Fruit fly (Drosophila melanogaster) whole organism, prepupa: ENCODE measurements around the gene CG42507.

Experiments
- Blimp-1 ChIP-seq: fragments of 200-800 bp; sonication (Bioruptor generic); optimal IDR thresholded peaks from 3 replicates; lab custom pipeline; 2017; ENCODE audit warnings: missing biosample characterization, missing genetic modification characterization, mild to moderate bottlenecking, moderate library complexity, missing genetic modification reagents
- CG10631 ChIP-seq: fragments of 200-800 bp; sonication (Bioruptor generic); optimal IDR thresholded peaks from 2 replicates; lab custom pipeline; 2016; ENCODE audit warnings: missing biosample characterization, missing genetic modification characterization
- CG11294 ChIP-seq: fragments of 200-800 bp; sonication (Bioruptor generic); IDR thresholded peaks from 2 replicates; pipeline ENCODE4 v1.3.6; 2022; ENCODE audit warnings: missing biosample characterization, missing genetic modification characterization
- CG11762 ChIP-seq: fragments of 200-800 bp; sonication (Bioruptor generic); optimal IDR thresholded peaks from 3 replicates; lab custom pipeline; 2016; ENCODE audit warnings: missing biosample characterization, missing genetic modification characterization; ENCODE audit not compliant: insufficient read depth
- CG11902 ChIP-seq: fragments of 200-800 bp; sonication (Bioruptor generic); optimal IDR thresholded peaks from 3 replicates; lab custom pipeline; 2016; ENCODE audit warnings: missing biosample characterization, missing genetic modification characterization
- CG15336 ChIP-seq: fragments of 200-800 bp; sonication (Bioruptor generic); IDR thresholded peaks from 2 replicates; pipeline ENCODE4 v1.3.6; 2022; ENCODE audit warnings: missing biosample characterization, missing genetic modification characterization
- CG3032 ChIP-seq: fragments of 200-800 bp; optimal IDR thresholded peaks from 2 replicates; lab custom pipeline; 2019; ENCODE audit warnings: missing biosample characterization, mild to moderate bottlenecking, missing genetic modification characterization, moderate library complexity
- CG31627 ChIP-seq: fragments of 200-800 bp; sonication (Bioruptor generic); optimal IDR thresholded peaks from 3 replicates; lab custom pipeline; 2016; ENCODE audit warnings: missing biosample characterization, missing genetic modification characterization
- CG32006 ChIP-seq: fragments of 200-800 bp; sonication (Bioruptor generic); optimal IDR thresholded peaks from 3 replicates; lab custom pipeline; 2017; ENCODE audit warnings: missing biosample characterization, mild to moderate bottlenecking, missing genetic modification characterization
- CG34406 ChIP-seq: fragments of 200-800 bp; sonication (Bioruptor generic); optimal IDR thresholded peaks from 3 replicates; lab custom pipeline; 2016; ENCODE audit warnings: missing biosample characterization, missing genetic modification characterization
- CG4318 ChIP-seq: fragments of 200-800 bp; sonication (Bioruptor generic); optimal IDR thresholded peaks from 3 replicates; lab custom pipeline; 2017; ENCODE audit warnings: missing biosample characterization, mild to moderate bottlenecking, missing genetic modification characterization
- CG6163 ChIP-seq: fragments of 200-800 bp; sonication (Bioruptor generic); IDR thresholded peaks from 3 replicates; pipeline ENCODE4 v1.3.6; 2022; ENCODE audit warnings: missing biosample characterization, missing genetic modification characterization
- CG6276 ChIP-seq: fragments of 200-800 bp; sonication (Bioruptor generic); optimal IDR thresholded peaks from 2 replicates; lab custom pipeline; 2017; ENCODE audit warnings: missing biosample characterization, mild to moderate bottlenecking, missing genetic modification characterization
- CG6792 ChIP-seq: fragments of 200-800 bp; sonication (Bioruptor generic); optimal IDR thresholded peaks from 3 replicates; lab custom pipeline; 2016; ENCODE audit warnings: missing biosample characterization, missing genetic modification characterization
- CG7368 ChIP-seq: fragments of 200-800 bp; sonication (Bioruptor generic); optimal IDR thresholded peaks from 3 replicates; lab custom pipeline; 2016; ENCODE audit warnings: missing biosample characterization, missing genetic modification characterization
- CG8119 ChIP-seq: fragments of 200-800 bp; sonication (Bioruptor generic); IDR thresholded peaks from 3 replicates; pipeline ENCODE4 v1.3.6; 2022; ENCODE audit warnings: missing biosample characterization, missing genetic modification characterization
- CG8632 ChIP-seq: fragments of 200-800 bp; sonication (Bioruptor generic); optimal IDR thresholded peaks from 3 replicates; lab custom pipeline; 2016; ENCODE audit warnings: missing biosample characterization, missing genetic modification characterization
- CG9139 ChIP-seq: fragments of 200-800 bp; sonication (Bioruptor generic); optimal IDR thresholded peaks from 3 replicates; lab custom pipeline; 2017; ENCODE audit warnings: missing biosample characterization, mild to moderate bottlenecking, missing genetic modification characterization
- Eip75B ChIP-seq: fragments of 200-800 bp; sonication (Bioruptor generic); optimal IDR thresholded peaks from 3 replicates; lab custom pipeline; 2016; ENCODE audit warnings: missing biosample characterization, missing genetic modification characterization
- Eip78C ChIP-seq: fragments of 200-800 bp; sonication (Bioruptor generic); peaks from one replicate; lab custom pipeline; 2016; ENCODE audit warnings: missing biosample characterization, missing genetic modification characterization
- Eip93F ChIP-seq: fragments of 200-800 bp; sonication (Bioruptor generic); optimal IDR thresholded peaks from 2 replicates; lab custom pipeline; 2016; ENCODE audit warnings: missing biosample characterization, mild to moderate bottlenecking, missing genetic modification characterization
- Ets21C ChIP-seq: fragments of 200-800 bp; sonication (Bioruptor generic); optimal IDR thresholded peaks from 3 replicates; lab custom pipeline; 2016; ENCODE audit warnings: missing biosample characterization, missing genetic modification characterization
- Ets96B ChIP-seq: fragments of 200-800 bp; optimal IDR thresholded peaks from 2 replicates; lab custom pipeline; 2019; ENCODE audit warnings: missing biosample characterization, mild to moderate bottlenecking, missing genetic modification characterization, moderate library complexity
- Hr38 ChIP-seq: sonication (Bioruptor generic); optimal IDR thresholded peaks from 2 replicates; lab custom pipeline; 2016; ENCODE audit warnings: missing biosample characterization, missing genetic modification characterization
- Hr39 ChIP-seq: fragments of 200-800 bp; sonication (Bioruptor generic); optimal IDR thresholded peaks from 2 replicates; lab custom pipeline; 2016; ENCODE audit warnings: missing biosample characterization, missing genetic modification characterization
- Hr4 ChIP-seq: fragments of 200-800 bp; sonication (Bioruptor generic); optimal IDR thresholded peaks from 3 replicates; lab custom pipeline; 2016; ENCODE audit warnings: missing biosample characterization, missing genetic modification characterization
- Met ChIP-seq: fragments of 200-800 bp; sonication (Bioruptor generic); optimal IDR thresholded peaks from 3 replicates; lab custom pipeline; 2016; ENCODE audit warnings: missing biosample characterization, missing genetic modification characterization
- Sox14 ChIP-seq: fragments of 200-800 bp; sonication (Bioruptor generic); optimal IDR thresholded peaks from 3 replicates; lab custom pipeline; 2016; ENCODE audit warnings: missing biosample characterization, missing genetic modification characterization
- acj6 ChIP-seq: fragments of 200-800 bp; sonication (Bioruptor generic); optimal IDR thresholded peaks from 3 replicates; lab custom pipeline; 2016; ENCODE audit warnings: missing biosample characterization, missing genetic modification characterization
- cyc ChIP-seq: fragments of 200-800 bp; sonication (Bioruptor generic); optimal IDR thresholded peaks from 3 replicates; lab custom pipeline; 2016; ENCODE audit warnings: missing biosample characterization, missing genetic modification characterization
- dac ChIP-seq: fragments of 200-800 bp; sonication (Bioruptor generic); optimal IDR thresholded peaks from 2 replicates; lab custom pipeline; 2017; ENCODE audit warnings: missing biosample characterization, mild to moderate bottlenecking, missing genetic modification characterization
- dsx ChIP-seq: fragments of 200-800 bp; optimal IDR thresholded peaks from 3 replicates; lab custom pipeline; 2019; ENCODE audit warnings: missing biosample characterization, mild to moderate bottlenecking, missing genetic modification characterization, moderate library complexity; ENCODE audit not compliant: poor library complexity, severe bottlenecking
- eg ChIP-seq: fragments of 200-800 bp; sonication (Bioruptor generic); IDR thresholded peaks from 3 replicates; pipeline ENCODE4 v1.3.6; 2022; ENCODE audit warnings: missing biosample characterization, missing genetic modification characterization
- esn ChIP-seq: fragments of 200-800 bp; sonication (Bioruptor generic); optimal IDR thresholded peaks from 2 replicates; lab custom pipeline; 2016; ENCODE audit warnings: missing biosample characterization, mild to moderate bottlenecking, missing genetic modification characterization, moderate library complexity
- fd59A ChIP-seq: fragments of 200-800 bp; sonication (Bioruptor generic); optimal IDR thresholded peaks from 2 replicates; lab custom pipeline; 2017; ENCODE audit warnings: missing biosample characterization, mild to moderate bottlenecking, missing genetic modification characterization, missing genetic modification reagents
- fkh ChIP-seq: fragments of 200-800 bp; sonication (Bioruptor generic); optimal IDR thresholded peaks from 3 replicates; lab custom pipeline; 2017; ENCODE audit warnings: missing biosample characterization, mild to moderate bottlenecking, missing genetic modification characterization, moderate library complexity
- lz ChIP-seq: fragments of 200-800 bp; sonication (Bioruptor generic); optimal IDR thresholded peaks from 3 replicates; lab custom pipeline; 2016; ENCODE audit warnings: missing biosample characterization, missing genetic modification characterization
- net ChIP-seq: fragments of 200-800 bp; sonication (Bioruptor generic); optimal IDR thresholded peaks from 3 replicates; lab custom pipeline; 2016; ENCODE audit warnings: missing biosample characterization, missing genetic modification characterization
- pdm3 ChIP-seq: fragments of 200-800 bp; sonication (Bioruptor generic); optimal IDR thresholded peaks from 3 replicates; lab custom pipeline; 2016; ENCODE audit warnings: missing biosample characterization, missing genetic modification characterization
- salr ChIP-seq, 2 experiments: fragments of 200-800 bp; sonication (Bioruptor generic); optimal IDR thresholded peaks; 3 replicates each; lab custom pipeline; 2016 to 2018; ENCODE audit warnings: missing biosample characterization in 2 of 2, missing genetic modification characterization in 2 of 2, mild to moderate bottlenecking in 1 of 2
- spab ChIP-seq: fragments of 200-800 bp; sonication (Bioruptor generic); optimal IDR thresholded peaks from 2 replicates; lab custom pipeline; 2017; ENCODE audit warnings: missing biosample characterization, mild to moderate bottlenecking, missing genetic modification characterization, missing genetic modification reagents
- ss ChIP-seq, 2 experiments: fragments of 200-800 bp; sonication (Bioruptor generic); optimal IDR thresholded peaks; 2 replicates in 1 of 2; 3 replicates in 1 of 2; lab custom pipeline; 2017 to 2018; ENCODE audit warnings: mild to moderate bottlenecking in 2 of 2, missing biosample characterization in 2 of 2, missing genetic modification characterization in 2 of 2, moderate library complexity in 1 of 2
- svp ChIP-seq: fragments of 200-800 bp; sonication (Bioruptor generic); peaks from one replicate; lab custom pipeline; 2016; ENCODE audit warnings: missing biosample characterization, missing genetic modification characterization
- topi ChIP-seq: fragments of 200-800 bp; sonication (Bioruptor generic); optimal IDR thresholded peaks from 3 replicates; lab custom pipeline; 2016; ENCODE audit warnings: missing biosample characterization, missing genetic modification characterization
- vri ChIP-seq: fragments of 200-800 bp; sonication (Bioruptor generic); optimal IDR thresholded peaks from 3 replicates; lab custom pipeline; 2016; ENCODE audit warnings: missing biosample characterization, mild to moderate bottlenecking, missing genetic modification characterization

Gene CG42507

DNA sequence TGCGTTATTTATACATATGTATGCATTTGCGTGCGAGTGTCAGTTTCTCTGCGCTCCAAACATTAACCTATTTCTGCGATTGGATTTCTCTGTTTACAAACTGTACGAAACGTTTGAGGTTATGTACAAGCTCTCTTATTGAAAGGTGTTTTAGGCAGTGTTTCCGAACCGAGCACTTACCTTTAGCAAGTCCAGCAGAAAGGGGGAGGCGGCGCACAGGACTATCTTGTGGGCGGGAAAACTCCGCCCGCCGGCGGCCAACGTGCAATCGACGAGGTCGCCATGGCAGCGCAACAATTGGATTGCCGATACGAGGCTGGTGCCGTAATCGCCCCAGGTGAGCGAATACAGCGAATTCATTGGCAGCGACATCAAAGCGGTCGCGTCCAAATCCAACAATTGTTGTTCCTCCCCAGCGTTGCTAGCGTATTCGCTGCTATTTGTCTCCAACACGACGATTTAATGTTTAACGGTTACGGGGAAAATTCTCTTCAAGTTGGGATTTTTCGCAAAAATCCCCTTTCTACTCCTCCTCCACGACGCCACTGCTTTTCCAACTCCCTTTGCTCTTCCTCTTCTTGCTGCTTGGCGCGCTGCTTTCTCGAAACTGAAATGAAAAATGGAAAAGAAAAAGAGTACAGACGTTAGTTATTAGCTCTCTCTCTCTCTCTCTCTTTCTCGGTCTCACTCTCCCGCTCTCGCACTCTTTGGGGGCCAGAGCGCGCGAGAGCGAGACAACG, 868 bp downstream of the CG42507 start (continued):
- TF ChIP-seq vri (GFP tag; lab: Kevin White, UChicago) (peak; percentile 86), Hr4 (GFP tag; lab: Kevin White, UChicago) (peak; percentile 96), fd59A (peak; percentile 85), spab (peak; percentile 68), eg (peak; percentile 96), Ets21C (GFP tag; lab: Kevin White, UChicago) (peak; percentile 84), dac (peak; percentile 93), CG11902 (GFP tag; lab: Kevin White, UChicago) (peak; percentile 89), CG11294 (GFP tag; lab: Robert Waterston, UW) (peak; percentile 95), Hr39 (peak; percentile 94)

DNA sequence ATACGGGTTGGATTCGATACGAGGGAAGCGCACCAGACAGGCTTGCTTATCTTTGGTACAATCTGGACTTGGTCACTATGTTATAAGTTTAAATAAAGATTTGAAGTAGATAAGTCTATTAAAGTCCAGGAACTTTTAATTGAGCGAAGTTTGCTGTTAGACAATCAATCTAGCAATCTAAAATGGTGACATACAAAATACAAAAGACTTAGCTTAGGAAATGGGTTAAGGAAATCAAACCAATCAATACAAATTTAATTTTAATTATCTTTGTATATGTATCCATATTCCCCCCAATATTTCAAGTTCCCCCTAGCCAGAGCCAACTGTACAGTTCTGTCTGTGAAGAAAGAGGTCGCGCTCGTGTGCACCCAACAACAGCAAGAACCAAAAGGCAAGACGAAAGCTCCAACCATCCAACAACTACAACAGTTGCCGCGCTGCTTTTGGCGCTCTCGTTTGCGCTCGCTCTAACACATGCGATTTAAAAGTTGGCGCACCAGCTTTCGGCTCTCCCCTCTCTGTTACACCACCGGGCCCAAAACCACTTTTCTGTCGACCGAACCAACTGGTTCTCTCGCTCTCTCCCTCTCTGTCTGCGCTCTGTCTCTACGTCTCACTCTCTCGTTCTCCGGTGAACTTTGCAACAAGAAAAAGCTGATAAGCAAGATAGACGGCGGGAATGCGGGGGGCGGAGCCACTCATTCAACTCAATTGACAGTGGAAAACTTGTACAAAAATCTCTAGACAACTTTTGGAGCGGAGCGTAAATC, 1.6 kb downstream of the CG42507 start:
- TF ChIP-seq svp (GFP tag; lab: Kevin White, UChicago) = peak; percentile 99
- peak; percentile 97 for TF ChIP-seq CG32006 (GFP tag; lab: Kevin White, UChicago)
- TF ChIP-seq esn (GFP tag; lab: Kevin White, UChicago) = peak; percentile 91
- TF ChIP-seq CG3032 (tag; lab: Kevin White, UChicago) = peak; percentile 88
- peak; percentile 88 for TF ChIP-seq CG10631 (GFP tag; lab: Kevin White, UChicago)
- peak; percentile 89 for TF ChIP-seq CG15336 (GFP tag; lab: Robert Waterston, UW)
- TF ChIP-seq Met = peak; percentile 92
- peak; percentile 79 for TF ChIP-seq spab
- TF ChIP-seq Eip93F (GFP tag; lab: Kevin White, UChicago) = no peak
- TF ChIP-seq CG8632 = peak; percentile 86
- peak; percentile 87 for TF ChIP-seq topi (GFP tag; lab: Kevin White, UChicago)
- TF ChIP-seq lz (GFP tag; lab: Kevin White, UChicago) = peak; percentile 88
- peak; percentile 89 for TF ChIP-seq pdm3 (GFP tag; lab: Kevin White, UChicago)
- TF ChIP-seq acj6 (GFP tag; lab: Kevin White, UChicago) = peak; percentile 91
- peak; percentile 92 for TF ChIP-seq CG4318 (GFP tag; lab: Kevin White, UChicago)
- TF ChIP-seq CG11902 (GFP tag; lab: Kevin White, UChicago) = peak; percentile 87
- TF ChIP-seq Blimp-1 (GFP tag; lab: Kevin White, UChicago) = peak; percentile 53
- TF ChIP-seq eg = peak; percentile 85
- TF ChIP-seq Eip75B (GFP tag; lab: Kevin White, UChicago) = peak; percentile 82
- peak; percentile 77 for TF ChIP-seq Ets96B (tag; lab: Kevin White, UChicago)
- no peak for TF ChIP-seq fkh
- peak; percentile 88 for TF ChIP-seq CG6792 (GFP tag; lab: Kevin White, UChicago)
- no peak for TF ChIP-seq Hr38 (GFP tag; lab: Kevin White, UChicago)
- peak; percentile 76 for TF ChIP-seq CG11762 (GFP tag; lab: Kevin White, UChicago)
- peak; percentile 89 for TF ChIP-seq CG31627
- peak; percentile 74 to 79 for TF ChIP-seq ss (GFP tag; optimal IDR thresholded peaks at IDR 0.05; lab: Kevin White, UChicago)
- no peak for TF ChIP-seq CG9139 (GFP tag; lab: Kevin White, UChicago)
- TF ChIP-seq dsx (GFP tag; lab: Kevin White, UChicago) = peak; percentile 62
- peak; percentile 89 for TF ChIP-seq CG8119 (GFP tag; lab: Robert Waterston, UW)
- peak; percentile 59 for TF ChIP-seq CG7368 (GFP tag; lab: Kevin White, UChicago)
- peak; percentile 83 for TF ChIP-seq cyc (GFP tag; lab: Kevin White, UChicago)
- TF ChIP-seq CG34406 (GFP tag; lab: Kevin White, UChicago) = peak; percentile 81
- TF ChIP-seq fd59A = peak; percentile 89
- TF ChIP-seq CG6276 = peak; percentile 88
- peak; percentile 85 for TF ChIP-seq Ets21C (GFP tag; lab: Kevin White, UChicago)
- peak; percentile 82 for TF ChIP-seq dac
- TF ChIP-seq Sox14 (GFP tag; lab: Kevin White, UChicago) = peak; percentile 86
- TF ChIP-seq Hr39 = peak; percentile 89
- peak; percentile 20 for TF ChIP-seq vri (GFP tag; lab: Kevin White, UChicago)
- peak; percentile 81 for TF ChIP-seq CG6163 (GFP tag; lab: Robert Waterston, UW)
- peak; percentile 98 for TF ChIP-seq Eip78C (GFP tag; lab: Kevin White, UChicago)
- peak; percentile 84 for TF ChIP-seq net (GFP tag; lab: Kevin White, UChicago)
- peak; percentile 95 for TF ChIP-seq Hr4 (GFP tag; lab: Kevin White, UChicago)
- TF ChIP-seq salr (GFP tag; optimal IDR thresholded peaks at IDR 0.05; lab: Kevin White, UChicago) = peak; percentile 52 to 91
